Fruit fly (Drosophila melanogaster) whole organism, embryonic: ENCODE data around the gene CG31204.

ENCODE experiments used
- Aef1 ChIP-seq: fragments of 200-800 bp; sonication (Bioruptor generic); IDR thresholded peaks from 3 replicates; pipeline ENCODE4 v1.3.6; 2022; ENCODE audit warnings: missing biosample characterization, missing genetic modification characterization
- Bteb2 ChIP-seq: fragments of 200-800 bp; sonication (Bioruptor generic); optimal IDR thresholded peaks from 2 replicates; lab custom pipeline; 2016; ENCODE audit warnings: missing biosample characterization, missing genetic modification characterization
- CG10462 ChIP-seq: fragments of 200-800 bp; sonication (Bioruptor generic); optimal IDR thresholded peaks from 2 replicates; lab custom pipeline; 2016; ENCODE audit warnings: missing biosample characterization, missing genetic modification characterization
- CG11456 ChIP-seq: fragments of 200-800 bp; sonication (Bioruptor generic); IDR thresholded peaks from 3 replicates; pipeline ENCODE4 v1.3.6; 2022; ENCODE audit warnings: missing biosample characterization, missing genetic modification characterization
- CG12219 ChIP-seq: fragments of 200-800 bp; sonication (Bioruptor generic); optimal IDR thresholded peaks from 3 replicates; lab custom pipeline; 2018; ENCODE audit warnings: missing biosample characterization, mild to moderate bottlenecking, missing genetic modification characterization
- CG12769 ChIP-seq: fragments of 200-800 bp; sonication (Bioruptor generic); optimal IDR thresholded peaks from 2 replicates; lab custom pipeline; 2019; ENCODE audit warnings: missing biosample characterization, mild to moderate bottlenecking, missing genetic modification characterization, moderate library complexity
- CG13894 ChIP-seq: fragments of 200-800 bp; sonication (Bioruptor generic); optimal IDR thresholded peaks from 3 replicates; lab custom pipeline; 2018; ENCODE audit warnings: missing biosample characterization, mild to moderate bottlenecking, missing genetic modification characterization, moderate library complexity
- CG15601 ChIP-seq: fragments of 200-800 bp; sonication (Bioruptor generic); optimal IDR thresholded peaks from 3 replicates; lab custom pipeline; 2019; ENCODE audit warnings: missing biosample characterization, mild to moderate bottlenecking, missing genetic modification characterization, moderate library complexity
- CG2120 ChIP-seq: fragments of 200-800 bp; sonication (Bioruptor generic); optimal IDR thresholded peaks from 3 replicates; lab custom pipeline; 2016; ENCODE audit warnings: missing biosample characterization, missing genetic modification characterization
- CG32772 ChIP-seq: fragments of 200-800 bp; sonication (Bioruptor generic); IDR thresholded peaks from 2 replicates; pipeline ENCODE4 v1.3.6; 2022; ENCODE audit warnings: missing biosample characterization, missing genetic modification characterization
- CG34376 ChIP-seq: fragments of 200-800 bp; sonication (Bioruptor generic); optimal IDR thresholded peaks from 2 replicates; lab custom pipeline; 2018; ENCODE audit warnings: missing biosample characterization, mild to moderate bottlenecking, missing genetic modification characterization
- CG6175 ChIP-seq: fragments of 200-800 bp; sonication (Bioruptor generic); IDR thresholded peaks from 3 replicates; pipeline ENCODE4 v1.3.6; 2022; ENCODE audit warnings: missing biosample characterization, missing genetic modification characterization
- CG7271 ChIP-seq: fragments of 200-800 bp; sonication (Bioruptor generic); optimal IDR thresholded peaks from 2 replicates; lab custom pipeline; 2018; ENCODE audit warnings: missing biosample characterization, mild to moderate bottlenecking, missing genetic modification characterization, moderate library complexity
- CG8089 ChIP-seq: fragments of 200-800 bp; sonication (Bioruptor generic); optimal IDR thresholded peaks from 3 replicates; lab custom pipeline; 2016; ENCODE audit warnings: missing biosample characterization, missing genetic modification characterization
- CG8290 ChIP-seq, 3 experiments: fragments of 200-800 bp; sonication (Bioruptor generic); optimal IDR thresholded peaks; 2 replicates each; lab custom pipeline; 2016 to 2019; ENCODE audit warnings: missing biosample characterization in 3 of 3, missing genetic modification characterization in 3 of 3, mild to moderate bottlenecking in 2 of 3, moderate library complexity in 1 of 3
- CG8359 ChIP-seq: fragments of 200-800 bp; sonication (Bioruptor generic); optimal IDR thresholded peaks from 2 replicates; lab custom pipeline; 2017; ENCODE audit warnings: missing biosample characterization, mild to moderate bottlenecking, missing genetic modification characterization, borderline replicate concordance
- CG9215 ChIP-seq: fragments of 200-800 bp; sonication (Bioruptor generic); IDR thresholded peaks from 2 replicates; pipeline ENCODE4 v1.3.6; 2022; ENCODE audit warnings: missing biosample characterization, missing genetic modification characterization
- CG9817 ChIP-seq: fragments of 200-800 bp; sonication (Bioruptor generic); optimal IDR thresholded peaks from 2 replicates; lab custom pipeline; 2018; ENCODE audit warnings: missing biosample characterization, mild to moderate bottlenecking, missing genetic modification characterization, moderate library complexity
- D19B ChIP-seq: fragments of 200-800 bp; sonication (Bioruptor generic); optimal IDR thresholded peaks from 2 replicates; lab custom pipeline; 2017; ENCODE audit warnings: missing biosample characterization, mild to moderate bottlenecking, missing genetic modification characterization
- Dbx ChIP-seq: fragments of 200-800 bp; sonication (Bioruptor generic); IDR thresholded peaks from 3 replicates; pipeline ENCODE4 v1.3.6; 2022; ENCODE audit warnings: missing biosample characterization, missing genetic modification characterization
- Deaf1 ChIP-seq: fragments of 200-800 bp; optimal IDR thresholded peaks from 3 replicates; lab custom pipeline; 2019; ENCODE audit warnings: missing biosample characterization, mild to moderate bottlenecking, missing genetic modification characterization, moderate library complexity
- Eip74EF ChIP-seq, 2 experiments: fragments of 200-800 bp in 1 of 2; fragments of >200 bp in 1 of 2; sonication (Bioruptor generic) in 1 of 2; optimal IDR thresholded peaks; 2 replicates each; lab custom pipeline; 2017 to 2019; ENCODE audit warnings: missing biosample characterization in 2 of 2, missing genetic modification characterization in 2 of 2, mild to moderate bottlenecking in 1 of 2, moderate library complexity in 1 of 2
- Ets65A ChIP-seq: fragments of 200-800 bp; sonication (Bioruptor generic); peaks from one replicate; lab custom pipeline; 2016; ENCODE audit warnings: missing biosample characterization, missing genetic modification characterization
- Fer2 ChIP-seq: fragments of 200-800 bp; sonication (Bioruptor generic); optimal IDR thresholded peaks from 2 replicates; lab custom pipeline; 2018; ENCODE audit warnings: missing biosample characterization, mild to moderate bottlenecking, missing genetic modification characterization, moderate library complexity
- Fer3 ChIP-seq: fragments of 200-800 bp; sonication (Bioruptor generic); optimal IDR thresholded peaks from 2 replicates; lab custom pipeline; 2018; ENCODE audit warnings: missing biosample characterization, mild to moderate bottlenecking, missing genetic modification characterization, moderate library complexity
- HHEX ChIP-seq: fragments of 200-800 bp; sonication (Bioruptor generic); optimal IDR thresholded peaks from 3 replicates; lab custom pipeline; 2017; ENCODE audit warnings: missing biosample characterization, mild to moderate bottlenecking, missing genetic modification characterization, missing genetic modification reagents
- HLH54F ChIP-seq: fragments of 200-800 bp; sonication (Bioruptor generic); optimal IDR thresholded peaks from 3 replicates; lab custom pipeline; 2016; ENCODE audit warnings: missing biosample characterization, missing genetic modification characterization
- HmgZ ChIP-seq: fragments of 200-800 bp; sonication (Bioruptor generic); optimal IDR thresholded peaks from 2 replicates; lab custom pipeline; 2018; ENCODE audit warnings: missing biosample characterization, mild to moderate bottlenecking, missing genetic modification characterization
- Med ChIP-seq: fragments of 200-800 bp; sonication (Bioruptor generic); peaks from one replicate; lab custom pipeline; 2016; ENCODE audit warnings: missing biosample characterization, missing genetic modification characterization, mild to moderate bottlenecking, inconsistent platforms, moderate library complexity
- Myb ChIP-seq: fragments of 200-800 bp; sonication (Bioruptor generic); optimal IDR thresholded peaks from 2 replicates; lab custom pipeline; 2016; ENCODE audit warnings: missing biosample characterization, missing genetic modification characterization
- Pdp1 ChIP-seq, 2 experiments: fragments of 200-800 bp; sonication (Bioruptor generic); optimal IDR thresholded peaks; 3 replicates each; lab custom pipeline; 2016; ENCODE audit warnings: missing biosample characterization in 2 of 2, missing genetic modification characterization in 2 of 2, mild to moderate bottlenecking in 1 of 2, moderate library complexity in 1 of 2
- Taf1 ChIP-seq: fragments of 200-800 bp; sonication (Bioruptor generic); IDR thresholded peaks from 2 replicates; pipeline ENCODE4 v1.3.6; 2022; ENCODE audit warnings: missing biosample characterization, missing genetic modification characterization
- al ChIP-seq: fragments of 200-800 bp; sonication (Bioruptor generic); IDR thresholded peaks from 2 replicates; pipeline ENCODE4 v1.3.6; 2022; ENCODE audit warnings: missing biosample characterization, missing genetic modification characterization
- aop ChIP-seq: fragments of 200-800 bp; sonication (Bioruptor generic); IDR thresholded peaks from 2 replicates; pipeline ENCODE4 v1.3.6; 2022; ENCODE audit warnings: missing biosample characterization, missing genetic modification characterization
- crol ChIP-seq: fragments of 200-800 bp; sonication (Bioruptor generic); IDR thresholded peaks from 2 replicates; pipeline ENCODE4 v1.3.6; 2022; ENCODE audit warnings: missing biosample characterization, missing genetic modification characterization
- dpn ChIP-seq, 2 experiments: fragments of 200-800 bp; sonication (Bioruptor generic); optimal IDR thresholded peaks; 3 replicates each; lab custom pipeline; 2016; ENCODE audit warnings: missing biosample characterization in 2 of 2, missing genetic modification characterization in 2 of 2
- eyg ChIP-seq: fragments of 200-800 bp; sonication (Bioruptor generic); optimal IDR thresholded peaks from 3 replicates; lab custom pipeline; 2016; ENCODE audit warnings: missing biosample characterization, missing genetic modification characterization
- ftz-f1 ChIP-seq: fragments of 200-800 bp; sonication (Bioruptor generic); optimal IDR thresholded peaks from 2 replicates; lab custom pipeline; 2016; ENCODE audit warnings: missing biosample characterization, missing genetic modification characterization
- gem ChIP-seq: fragments of 200-800 bp; sonication (Bioruptor generic); optimal IDR thresholded peaks from 2 replicates; lab custom pipeline; 2019; ENCODE audit warnings: missing biosample characterization, mild to moderate bottlenecking, missing genetic modification characterization, moderate library complexity
- hth ChIP-seq: fragments of >200 bp; optimal IDR thresholded peaks from 2 replicates; lab custom pipeline; 2017; ENCODE audit warnings: inconsistent platforms
- luna ChIP-seq: fragments of 200-800 bp; sonication (Bioruptor generic); optimal IDR thresholded peaks from 2 replicates; lab custom pipeline; 2016; ENCODE audit warnings: missing biosample characterization, missing genetic modification characterization
- mirr ChIP-seq: fragments of 200-800 bp; sonication (Bioruptor generic); optimal IDR thresholded peaks from 3 replicates; lab custom pipeline; 2018; ENCODE audit warnings: missing biosample characterization, mild to moderate bottlenecking, missing genetic modification characterization
- sd ChIP-seq: fragments of 200-800 bp; sonication (Bioruptor generic); optimal IDR thresholded peaks from 3 replicates; lab custom pipeline; 2018; ENCODE audit warnings: missing biosample characterization, mild to moderate bottlenecking, missing genetic modification characterization, moderate library complexity
- slbo ChIP-seq: fragments of 200-800 bp; sonication (Bioruptor generic); IDR thresholded peaks from 2 replicates; pipeline ENCODE4 v1.3.6; 2022; ENCODE audit warnings: missing biosample characterization, missing genetic modification characterization
- usp ChIP-seq: fragments of >200 bp; optimal IDR thresholded peaks from 2 replicates; lab custom pipeline; 2017; ENCODE audit warnings: missing biosample characterization, missing genetic modification characterization
- vvl ChIP-seq: fragments of 200-800 bp; sonication (Bioruptor generic); IDR thresholded peaks from 2 replicates; pipeline ENCODE4 v1.3.6; 2022; ENCODE audit warnings: missing biosample characterization, missing genetic modification characterization
- wdn ChIP-seq: fragments of 200-800 bp; sonication (Bioruptor generic); IDR thresholded peaks from 2 replicates; pipeline ENCODE4 v1.3.6; 2022; ENCODE audit warnings: missing biosample characterization, missing genetic modification characterization
- z ChIP-seq: fragments of 200-800 bp; sonication (Bioruptor generic); IDR thresholded peaks from 3 replicates; pipeline ENCODE4 v1.3.6; 2022; ENCODE audit warnings: missing biosample characterization, missing genetic modification characterization

The CG31204 gene

DNA sequence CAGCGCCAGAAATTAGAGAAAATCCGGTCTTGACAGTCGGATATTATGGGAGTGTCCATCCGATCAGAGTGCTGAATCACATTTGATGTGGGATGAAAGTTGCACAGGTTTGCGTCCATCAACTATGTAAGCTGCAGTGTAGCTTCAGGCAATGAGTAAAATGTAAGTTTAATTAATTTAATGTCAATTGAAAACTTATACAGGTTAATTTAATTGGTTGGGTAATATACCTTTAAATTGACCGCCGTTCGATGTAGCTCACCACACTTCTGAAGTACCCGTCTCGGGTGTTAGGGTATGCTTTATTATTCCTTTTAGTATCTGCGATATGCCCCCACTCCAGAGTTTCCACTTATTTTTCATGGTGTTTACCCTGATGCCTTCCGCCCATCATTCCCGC lies 31.1 kb upstream of the CG31204 start (continued):
- TF ChIP-seq Taf1 (GFP tag; lab: Robert Waterston, UW) (peak; percentile 45; the same call in 1 of the 2 replicates), HHEX (GFP tag; lab: Kevin White, UChicago) (peak; percentile 38), CG9215 (GFP tag; lab: Robert Waterston, UW) (peak; percentile 15; the same call in 1 of the 2 replicates), dpn (GFP tag; optimal IDR thresholded peaks at IDR 0.05; lab: Kevin White, UChicago) (peak in 1 of 2 experiments; percentile 13), vvl (GFP tag; lab: Robert Waterston, UW) (peak; percentile 62)

DNA sequence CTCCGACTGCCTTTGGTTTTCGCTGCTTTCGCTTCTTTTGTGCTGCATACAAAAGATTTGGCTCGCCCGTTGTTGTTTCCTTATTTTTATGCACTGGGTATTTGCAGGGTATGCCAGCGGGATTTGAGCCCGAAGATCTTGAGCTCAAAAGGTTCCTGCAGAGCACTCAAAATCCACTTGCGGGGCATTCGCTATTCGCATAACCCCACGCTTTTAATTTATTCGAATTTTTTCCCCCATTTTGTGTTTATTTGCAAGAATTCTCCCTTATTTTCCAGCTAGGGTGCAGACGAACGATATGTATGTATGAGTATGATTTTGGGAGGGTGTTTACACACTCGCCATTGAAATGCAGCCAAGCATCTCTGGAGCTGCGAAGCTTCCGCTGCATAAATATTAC lies 28.7 kb upstream of the CG31204 start:
- no peak for TF ChIP-seq CG32772 (GFP tag; lab: Robert Waterston, UW)
- no peak for TF ChIP-seq Myb (GFP tag; lab: Kevin White, UChicago)
- TF ChIP-seq z: no peak
- no peak for TF ChIP-seq wdn (GFP tag; lab: Robert Waterston, UW)
- TF ChIP-seq Bteb2 (GFP tag; lab: Kevin White, UChicago): no peak
- TF ChIP-seq CG12219 (GFP tag; lab: Kevin White, UChicago): no peak
- TF ChIP-seq CG8089 (GFP tag; lab: Kevin White, UChicago): no peak
- peak; percentile 15 for TF ChIP-seq D19B (GFP tag; lab: Kevin White, UChicago)
- no peak for TF ChIP-seq Eip74EF (GFP tag; optimal IDR thresholded peaks at IDR 0.05; lab: Kevin White, UChicago)
- no peak for TF ChIP-seq hth (lab: Kevin White, UChicago)
- no peak for TF ChIP-seq Aef1 (GFP tag; lab: Robert Waterston, UW)
- no peak for TF ChIP-seq HLH54F
- no peak for TF ChIP-seq Deaf1 (tag; lab: Kevin White, UChicago)
- no peak for TF ChIP-seq CG13894
- no peak for TF ChIP-seq CG8359 (GFP tag; lab: Kevin White, UChicago)
- TF ChIP-seq Dbx (GFP tag; lab: Robert Waterston, UW): 0 out of 3 replicates have a peak, but pooled peaks have one; percentile 9

- TF ChIP-seq CG7271 (tag; lab: Kevin White, UChicago): no peak
- no peak for TF ChIP-seq HmgZ (tag; lab: Kevin White, UChicago)
- TF ChIP-seq gem (tag; lab: Kevin White, UChicago): no peak
- TF ChIP-seq usp: no peak
- no peak for TF ChIP-seq eyg
- peak; percentile 18 for TF ChIP-seq Fer3
- peak; percentile 17 for TF ChIP-seq CG2120 (GFP tag; lab: Kevin White, UChicago)
- peak; percentile 95 for TF ChIP-seq CG12769 (tag; lab: Kevin White, UChicago)
- TF ChIP-seq Deaf1 (tag; lab: Kevin White, UChicago): peak; percentile 3
- TF ChIP-seq CG9817 (tag; lab: Kevin White, UChicago): peak; percentile 7
- no peak for TF ChIP-seq luna
- no peak for TF ChIP-seq al (GFP tag; lab: Robert Waterston, UW)
- TF ChIP-seq aop (GFP tag; lab: Robert Waterston, UW): no peak
- no peak for TF ChIP-seq Fer2 (tag; lab: Kevin White, UChicago)
- 0 out of 2 replicates have a peak, but pooled peaks have one; percentile 28 for TF ChIP-seq slbo
- peak; percentile 99 for TF ChIP-seq sd (tag; lab: Kevin White, UChicago)
- peak; percentile 55 for TF ChIP-seq crol (GFP tag; lab: Robert Waterston, UW)
- TF ChIP-seq Bteb2 (GFP tag; lab: Kevin White, UChicago): no peak
- TF ChIP-seq CG10462 (GFP tag; lab: Kevin White, UChicago): no peak
- no peak for TF ChIP-seq CG15601 (tag; lab: Kevin White, UChicago)
- TF ChIP-seq CG34376 (GFP tag; lab: Kevin White, UChicago): peak; percentile 70
- TF ChIP-seq CG8290 (GFP tag; optimal IDR thresholded peaks at IDR 0.05; lab: Kevin White, UChicago): no peak
- peak in 1 of 2 experiments; percentile 34 for TF ChIP-seq CG8290 (tag; optimal IDR thresholded peaks at IDR 0.05; lab: Kevin White, UChicago)
- 0 out of 3 replicates have a peak, but pooled peaks have one; percentile 27 for TF ChIP-seq CG11456
- peak in 1 of 2 experiments; percentile 9 for TF ChIP-seq Pdp1 (GFP tag; optimal IDR thresholded peaks at IDR 0.05; lab: Kevin White, UChicago)
- TF ChIP-seq ftz-f1: peak; percentile 87
- peak; percentile 75 for TF ChIP-seq Med (GFP tag; lab: Kevin White, UChicago)
- 0 out of 3 replicates have a peak, but pooled peaks have one; percentile 47 for TF ChIP-seq CG6175
- TF ChIP-seq mirr (GFP tag; lab: Kevin White, UChicago): peak; percentile 50
- TF ChIP-seq Ets65A (GFP tag; lab: Kevin White, UChicago): peak; percentile 74
These were observed 27.3 kb upstream of the CG31204 start for dm6 chr3R:31420675-31421074.
